Fruit fly (Drosophila melanogaster) whole organism, wandering third instar larva: ENCODE data around the gene Vps4.

Source experiments
- Abd-B ChIP-seq: fragments of >200 bp; optimal IDR thresholded peaks from 2 replicates; lab custom pipeline; 2017; ENCODE audit warnings: missing biosample characterization, missing genetic modification characterization
- CG32264 ChIP-seq: fragments of 200-800 bp; sonication (Bioruptor generic); optimal IDR thresholded peaks from 2 replicates; lab custom pipeline; 2016; ENCODE audit warnings: missing biosample characterization, missing genetic modification characterization
- CG9705 ChIP-seq: fragments of 200-800 bp; sonication (Bioruptor generic); optimal IDR thresholded peaks from 2 replicates; lab custom pipeline; 2018; ENCODE audit warnings: missing biosample characterization, mild to moderate bottlenecking, missing genetic modification characterization
- CrebA ChIP-seq: fragments of 200-800 bp; sonication (Bioruptor generic); optimal IDR thresholded peaks from 2 replicates; lab custom pipeline; 2016; ENCODE audit warnings: missing biosample characterization, mild to moderate bottlenecking, missing genetic modification characterization, borderline replicate concordance
- Dfd ChIP-seq: fragments of >200 bp; optimal IDR thresholded peaks from 2 replicates; lab custom pipeline; 2017; ENCODE audit warnings: missing biosample characterization, missing genetic modification characterization
- Dif ChIP-seq: fragments of 200-275, 200-300 bp; sonication (Bioruptor generic); optimal IDR thresholded peaks from 2 replicates; lab custom pipeline; 2018; ENCODE audit warnings: missing biosample characterization, missing genetic modification characterization; ENCODE audit not compliant: partially characterized antibody
- GATAd ChIP-seq: sonication (Bioruptor generic); optimal IDR thresholded peaks from 2 replicates; lab custom pipeline; 2016; ENCODE audit warnings: missing biosample characterization, missing genetic modification characterization
- HLH106 ChIP-seq: fragments of 200-800 bp; optimal IDR thresholded peaks from 3 replicates; lab custom pipeline; 2019; ENCODE audit warnings: missing biosample characterization, mild to moderate bottlenecking, missing genetic modification characterization, moderate library complexity
- Hnf4 ChIP-seq: fragments of 200-800 bp; sonication (Bioruptor generic); optimal IDR thresholded peaks from 2 replicates; lab custom pipeline; 2016; ENCODE audit warnings: missing biosample characterization, mild to moderate bottlenecking, missing genetic modification characterization
- Hr78 ChIP-seq: fragments of >200 bp; optimal IDR thresholded peaks from 2 replicates; lab custom pipeline; 2017; ENCODE audit warnings: missing biosample characterization, missing genetic modification characterization
- Hr83 ChIP-seq: fragments of 200-300 bp; sonication (Bioruptor generic); optimal IDR thresholded peaks from 2 replicates; lab custom pipeline; 2016; ENCODE audit warnings: missing biosample characterization, mild to moderate bottlenecking, missing genetic modification characterization, moderate library complexity; ENCODE audit not compliant: poor library complexity, severe bottlenecking
- Jra ChIP-seq: sonication (Bioruptor generic); optimal IDR thresholded peaks from 2 replicates; lab custom pipeline; 2016; ENCODE audit warnings: missing biosample characterization, missing genetic modification characterization
- Mio ChIP-seq: sonication (Bioruptor generic); optimal IDR thresholded peaks from 2 replicates; lab custom pipeline; 2016; ENCODE audit warnings: missing biosample characterization, missing genetic modification characterization
- Myc ChIP-seq: fragments of >200 bp; optimal IDR thresholded peaks from 2 replicates; lab custom pipeline; 2017
- N ChIP-seq: fragments of >200 bp; optimal IDR thresholded peaks from 2 replicates; lab custom pipeline; 2018; ENCODE audit warnings: missing biosample characterization, missing external identifiers, missing genetic modification characterization
- OdsH ChIP-seq: fragments of 200-800 bp; sonication (Bioruptor generic); optimal IDR thresholded peaks from 2 replicates; lab custom pipeline; 2016; ENCODE audit warnings: missing biosample characterization, mild to moderate bottlenecking, missing genetic modification characterization
- Rel ChIP-seq, 2 experiments: fragments of 200-800 bp; sonication (Bioruptor generic) in 1 of 2; optimal IDR thresholded peaks; 2 replicates in 1 of 2; 3 replicates in 1 of 2; lab custom pipeline; 2016 to 2019; ENCODE audit warnings: mild to moderate bottlenecking in 2 of 2, missing biosample characterization in 2 of 2, missing genetic modification characterization in 2 of 2, moderate library complexity in 1 of 2
- Sp1 ChIP-seq: fragments of 200-800 bp; sonication (Bioruptor generic); optimal IDR thresholded peaks from 3 replicates; lab custom pipeline; 2019; ENCODE audit warnings: missing biosample characterization, mild to moderate bottlenecking, missing genetic modification characterization, moderate library complexity
- Vsx2 ChIP-seq: fragments of 200-300, 225-300 bp; sonication (Bioruptor generic); optimal IDR thresholded peaks from 2 replicates; lab custom pipeline; 2018; ENCODE audit warnings: missing biosample characterization, missing genetic modification characterization; ENCODE audit not compliant: partially characterized antibody
- br ChIP-seq: fragments of 200-800 bp; sonication (Bioruptor generic); optimal IDR thresholded peaks from 2 replicates; lab custom pipeline; 2016; ENCODE audit warnings: missing biosample characterization, missing genetic modification characterization
- brk ChIP-seq: fragments of 200-800 bp; sonication (Bioruptor generic); optimal IDR thresholded peaks from 2 replicates; lab custom pipeline; 2016; ENCODE audit warnings: missing biosample characterization, mild to moderate bottlenecking, missing genetic modification characterization
- dl ChIP-seq, 2 experiments: fragments of 175-275, 200-275 bp in 1 of 2; fragments of 200-275 bp in 1 of 2; sonication (Bioruptor generic); optimal IDR thresholded peaks; lab custom pipeline; 2018; ENCODE audit warnings: mild to moderate bottlenecking in 2 of 2, missing biosample characterization in 2 of 2, missing genetic modification characterization in 2 of 2, moderate library complexity in 2 of 2; ENCODE audit not compliant: partially characterized antibody in 2 of 2, insufficient read depth in 1 of 2
- dmrt93B ChIP-seq: fragments of 200-800 bp; sonication (Bioruptor generic); optimal IDR thresholded peaks from 2 replicates; lab custom pipeline; 2018; ENCODE audit warnings: missing biosample characterization, mild to moderate bottlenecking, missing genetic modification characterization
- dsf ChIP-seq: sonication (Bioruptor generic); optimal IDR thresholded peaks from 2 replicates; lab custom pipeline; 2016; ENCODE audit warnings: missing biosample characterization, missing genetic modification characterization, borderline replicate concordance
- ey ChIP-seq: fragments of 200-800 bp; sonication (Bioruptor generic); optimal IDR thresholded peaks from 2 replicates; lab custom pipeline; 2016; ENCODE audit warnings: missing biosample characterization, missing genetic modification characterization
- foxo ChIP-seq, 2 experiments: fragments of 200-800 bp; sonication (Bioruptor generic); optimal IDR thresholded peaks; 2 replicates in 1 of 2; 3 replicates in 1 of 2; lab custom pipeline; 2016 to 2017; ENCODE audit warnings: missing biosample characterization in 2 of 2, missing genetic modification characterization in 2 of 2
- fru ChIP-seq: fragments of 200-800 bp; sonication (Bioruptor generic); optimal IDR thresholded peaks from 3 replicates; lab custom pipeline; 2016; ENCODE audit warnings: missing biosample characterization, mild to moderate bottlenecking, missing genetic modification characterization
- h ChIP-seq: fragments of 200-800 bp; sonication (Bioruptor generic); optimal IDR thresholded peaks from 3 replicates; lab custom pipeline; 2016; ENCODE audit warnings: missing biosample characterization, mild to moderate bottlenecking, missing genetic modification characterization
- jim ChIP-seq: fragments of 175-275, 200-325 bp; sonication (Bioruptor generic); optimal IDR thresholded peaks from 2 replicates; lab custom pipeline; 2016; ENCODE audit warnings: missing biosample characterization, mild to moderate bottlenecking, missing genetic modification characterization
- lola ChIP-seq: fragments of >200 bp; optimal IDR thresholded peaks from 2 replicates; lab custom pipeline; 2017; ENCODE audit warnings: missing biosample characterization, missing genetic modification characterization
- pan ChIP-seq: fragments of >200 bp; optimal IDR thresholded peaks from 2 replicates; lab custom pipeline; 2017
- psq ChIP-seq: fragments of 200-800 bp; sonication (Bioruptor generic); optimal IDR thresholded peaks from 3 replicates; lab custom pipeline; 2017; ENCODE audit warnings: missing biosample characterization, mild to moderate bottlenecking, missing genetic modification characterization, moderate library complexity
- rgr ChIP-seq: fragments of 200-800 bp; sonication (Bioruptor generic); optimal IDR thresholded peaks from 3 replicates; lab custom pipeline; 2016; ENCODE audit warnings: missing biosample characterization, mild to moderate bottlenecking, missing genetic modification characterization
- sage ChIP-seq: fragments of 200-800 bp; sonication (Bioruptor generic); optimal IDR thresholded peaks from 2 replicates; lab custom pipeline; 2016; ENCODE audit warnings: missing biosample characterization, mild to moderate bottlenecking, missing genetic modification characterization
- sv ChIP-seq: fragments of 200-800 bp; sonication (Bioruptor generic); optimal IDR thresholded peaks from 3 replicates; lab custom pipeline; 2016; ENCODE audit warnings: missing biosample characterization, missing genetic modification characterization
- tai ChIP-seq: sonication (Bioruptor generic); optimal IDR thresholded peaks from 2 replicates; lab custom pipeline; 2016; ENCODE audit warnings: missing biosample characterization, missing genetic modification characterization
- usp ChIP-seq: fragments of >200 bp; optimal IDR thresholded peaks from 2 replicates; lab custom pipeline; 2017; ENCODE audit warnings: missing biosample characterization, missing genetic modification characterization
- woc ChIP-seq: sonication (Bioruptor generic); optimal IDR thresholded peaks from 2 replicates; lab custom pipeline; 2016; ENCODE audit warnings: missing biosample characterization, mild to moderate bottlenecking, missing genetic modification characterization

Vps4 gene

DNA sequence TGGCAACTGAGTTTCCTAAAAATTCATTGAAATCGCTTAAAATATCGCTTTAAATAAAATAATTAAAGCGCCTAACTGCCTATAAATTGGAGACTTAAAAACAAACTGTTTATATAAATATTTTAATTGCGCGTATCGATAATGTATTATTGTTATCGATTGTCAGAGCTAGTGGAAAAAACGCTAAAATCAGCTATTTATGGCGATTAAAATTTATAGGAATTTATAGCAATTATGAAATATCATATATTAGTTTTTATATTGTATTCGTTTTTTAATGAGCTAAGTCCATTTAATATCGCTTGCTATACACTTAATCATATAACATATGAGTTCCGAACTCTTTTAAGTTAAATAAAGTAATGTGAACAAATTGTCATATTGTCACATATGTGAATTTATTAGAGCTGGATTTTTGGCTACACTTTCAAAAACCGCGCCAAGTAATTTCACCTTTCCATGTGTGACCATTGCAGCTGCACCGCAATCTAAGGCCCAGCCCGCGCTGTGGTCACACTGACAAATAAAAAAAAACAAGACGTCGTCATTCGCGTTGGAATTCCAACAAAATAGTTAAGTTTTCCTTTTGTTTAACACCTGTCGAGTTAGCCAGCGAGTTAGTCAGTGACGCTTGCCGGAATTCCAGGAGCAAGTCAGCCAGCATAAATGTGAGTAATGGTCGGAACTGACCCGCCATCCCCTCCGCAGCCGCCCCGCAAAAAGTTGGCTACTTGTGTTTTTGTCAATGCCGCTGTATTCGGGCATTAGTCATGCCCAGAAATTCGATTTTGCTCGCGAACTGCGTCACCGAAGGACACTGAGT is at the start of gene Vps4, which contains the start of gene CG7772:
Vps4 (plus strand) TSS at position 509 of the 823 bp plus-strand sequence.
CG7772 (minus strand) TSS at position 78 of the 823 bp plus-strand sequence.
- peak; percentile 85 for TF ChIP-seq Myc (lab: Kevin White, UChicago)
- no peak for TF ChIP-seq foxo (GFP tag; optimal IDR thresholded peaks at IDR 0.05; lab: Kevin White, UChicago)
- no peak for TF ChIP-seq Vsx2
- TF ChIP-seq lola (GFP tag; lab: Kevin White, UChicago) = no peak
- TF ChIP-seq sage (GFP tag; lab: Kevin White, UChicago) = no peak
- peak; percentile 47 for TF ChIP-seq jim (GFP tag; lab: Kevin White, UChicago)

- TF ChIP-seq Vsx2 (no peak), rgr (GFP tag; lab: Kevin White, UChicago) (no peak), CG9705 (GFP tag; lab: Kevin White, UChicago) (no peak), CG32264 (no peak), dsf (GFP tag; lab: Kevin White, UChicago) (no peak), fru (GFP tag; lab: Kevin White, UChicago) (no peak), Abd-B (GFP tag; lab: Kevin White, UChicago) (no peak), ey (no peak), dl (GFP tag; optimal IDR thresholded peaks at IDR 0.05; lab: Kevin White, UChicago; ENCODE audit: insufficient read depth in 1 of 2, partially characterized antibody in 2 of 2) (no peak), woc (no peak), pan (no peak), Sp1 (no peak), br (GFP tag; lab: Kevin White, UChicago) (no peak)
These were observed 49.7 kb upstream of the Vps4 start for dm6 chrX:17857809-17858208.

DNA sequence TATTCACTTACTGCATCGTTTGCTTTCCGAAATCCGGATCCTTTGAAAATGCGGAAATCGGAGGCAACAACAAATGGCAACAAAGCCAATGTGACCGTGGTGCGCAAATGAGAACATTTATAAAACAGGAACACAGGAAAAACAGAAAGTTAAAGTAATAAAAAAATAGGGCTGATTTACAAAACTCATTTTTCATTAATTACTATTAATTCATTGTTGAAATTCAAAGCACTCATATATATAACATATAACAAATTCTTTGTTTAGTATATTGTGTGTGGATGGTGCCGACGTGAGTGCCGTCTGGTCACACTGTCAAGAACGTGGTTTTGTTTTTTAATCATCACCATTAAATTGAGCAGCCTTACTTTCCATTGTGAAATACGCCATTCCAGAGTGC is 46.8 kb upstream of the Vps4 start, which contains the start of the genes Arp8 and CG6769:
Arp8 (minus strand) TSS at position 90 of the 400 bp plus-strand sequence.
CG6769 (plus strand) TSS at position 292 of the 400 bp plus-strand sequence.
- TF ChIP-seq br (GFP tag; lab: Kevin White, UChicago) (no peak), h (peak; percentile 48), dmrt93B (GFP tag; lab: Kevin White, UChicago) (no peak), psq (no peak), Jra (no peak), sv (GFP tag; lab: Kevin White, UChicago) (no peak), Hr83 (GFP tag; lab: Kevin White, UChicago) (no peak), sage (GFP tag; lab: Kevin White, UChicago) (no peak), jim (GFP tag; lab: Kevin White, UChicago) (no peak), CG32264 (no peak), ey (peak; percentile 27), GATAd (GFP tag; lab: Kevin White, UChicago) (no peak), CrebA (GFP tag; lab: Kevin White, UChicago) (no peak), Abd-B (GFP tag; lab: Kevin White, UChicago) (no peak), usp (GFP tag; lab: Kevin White, UChicago) (no peak), fru (GFP tag; lab: Kevin White, UChicago) (peak; percentile 10), N (GFP tag; lab: Kevin White, UChicago) (no peak), OdsH (peak; percentile 15), brk (GFP tag; lab: Kevin White, UChicago) (no peak), rgr (GFP tag; lab: Kevin White, UChicago) (peak; percentile 32), Vsx2 (no peak), Hr78 (GFP tag; lab: Kevin White, UChicago) (no peak), pan (no peak), Mio (GFP tag; lab: Kevin White, UChicago) (no peak), woc (peak; percentile 15), Dfd (GFP tag; lab: Kevin White, UChicago) (no peak), tai (no peak), HLH106 (tag; lab: Kevin White, UChicago) (peak; percentile 48), Dif (GFP tag; lab: Kevin White, UChicago) (no peak), dsf (GFP tag; lab: Kevin White, UChicago) (no peak), Rel (GFP tag; optimal IDR thresholded peaks at IDR 0.05; lab: Kevin White, UChicago) (no peak), Rel (tag; optimal IDR thresholded peaks at IDR 0.05; lab: Kevin White, UChicago) (peak; percentile 25), foxo (GFP tag; optimal IDR thresholded peaks at IDR 0.05; lab: Kevin White, UChicago) (peak in 1 of 2 experiments; percentile 39), Hnf4 (GFP tag; lab: Kevin White, UChicago) (peak; percentile 28), lola (GFP tag; lab: Kevin White, UChicago) (no peak), Sp1 (peak; percentile 34), dl (GFP tag; optimal IDR thresholded peaks at IDR 0.05; lab: Kevin White, UChicago; ENCODE audit: insufficient read depth in 1 of 2, partially characterized antibody in 2 of 2) (no peak), CG9705 (GFP tag; lab: Kevin White, UChicago) (no peak), Myc (lab: Kevin White, UChicago) (peak; percentile 0)
